Fruit fly (Drosophila melanogaster) whole organism, embryonic: Measurements from ENCODE around the gene Oatp33Eb.

Experiments used
- Blimp-1 ChIP-seq: fragments of 200-800 bp; sonication (Bioruptor generic); optimal IDR thresholded peaks from 3 replicates; lab custom pipeline; 2018; ENCODE audit warnings: missing biosample characterization, missing genetic modification characterization, mild to moderate bottlenecking, moderate library complexity, missing genetic modification reagents
- CG10959 ChIP-seq: fragments of 200-800 bp; sonication (Bioruptor generic); IDR thresholded peaks from 2 replicates; pipeline ENCODE4 v1.3.6; 2022; ENCODE audit warnings: missing biosample characterization, missing genetic modification characterization
- CG12744 ChIP-seq: fragments of 200-800 bp; sonication (Bioruptor generic); optimal IDR thresholded peaks from 2 replicates; lab custom pipeline; 2016; ENCODE audit warnings: missing biosample characterization, missing genetic modification characterization
- CG13123 ChIP-seq: fragments of 200-800 bp; sonication (Bioruptor generic); optimal IDR thresholded peaks from 2 replicates; lab custom pipeline; 2016; ENCODE audit warnings: missing biosample characterization, missing genetic modification characterization
- CG13287 ChIP-seq: fragments of 200-800 bp; sonication (Bioruptor generic); IDR thresholded peaks from 2 replicates; pipeline ENCODE4 v1.3.6; 2022; ENCODE audit warnings: missing biosample characterization, missing genetic modification characterization; ENCODE audit not compliant: partially characterized antibody
- CG17612 ChIP-seq: fragments of 200-800 bp; sonication (Bioruptor generic); IDR thresholded peaks from 2 replicates; pipeline ENCODE4 v1.3.6; 2022; ENCODE audit warnings: missing biosample characterization, missing genetic modification characterization
- CG17802 ChIP-seq: fragments of 200-800 bp; sonication (Bioruptor generic); optimal IDR thresholded peaks from 2 replicates; lab custom pipeline; 2018; ENCODE audit warnings: missing biosample characterization, mild to moderate bottlenecking, missing genetic modification characterization, moderate library complexity
- CG17912 ChIP-seq: fragments of 200-800 bp; sonication (Bioruptor generic); optimal IDR thresholded peaks from 2 replicates; lab custom pipeline; 2018; ENCODE audit warnings: missing biosample characterization, mild to moderate bottlenecking, missing genetic modification characterization
- CG32767 ChIP-seq: fragments of 200-800 bp; sonication (Bioruptor generic); IDR thresholded peaks from 2 replicates; pipeline ENCODE4 v1.3.6; 2022; ENCODE audit warnings: missing biosample characterization, missing genetic modification characterization
- CG5953 ChIP-seq: fragments of 200-800 bp; sonication (Bioruptor generic); IDR thresholded peaks from 2 replicates; pipeline ENCODE4 v1.3.6; 2022; ENCODE audit warnings: missing biosample characterization, missing genetic modification characterization
- CG7928 ChIP-seq: fragments of 200-800 bp; sonication (Bioruptor generic); optimal IDR thresholded peaks from 2 replicates; lab custom pipeline; 2017; ENCODE audit warnings: missing biosample characterization, mild to moderate bottlenecking, missing genetic modification characterization
- Camta ChIP-seq: fragments of 200-800 bp; sonication (Bioruptor generic); optimal IDR thresholded peaks from 2 replicates; lab custom pipeline; 2016; ENCODE audit warnings: missing biosample characterization, missing genetic modification characterization
- Dll ChIP-seq: fragments of 200-800 bp; sonication (Bioruptor generic); IDR thresholded peaks from 4 replicates; pipeline ENCODE4 v1.3.6; 2022; ENCODE audit warnings: missing biosample characterization, missing genetic modification characterization; ENCODE audit not compliant: partially characterized antibody
- Elba2 ChIP-seq: fragments of 200-800 bp; sonication (Bioruptor generic); optimal IDR thresholded peaks from 3 replicates; lab custom pipeline; 2016; ENCODE audit warnings: missing biosample characterization, missing genetic modification characterization
- Ets97D ChIP-seq: fragments of 200-800 bp; sonication (Bioruptor generic); optimal IDR thresholded peaks from 3 replicates; lab custom pipeline; 2016; ENCODE audit warnings: missing biosample characterization, missing genetic modification characterization
- Fer1 ChIP-seq: fragments of 200-800 bp; sonication (Bioruptor generic); optimal IDR thresholded peaks from 2 replicates; lab custom pipeline; 2017; ENCODE audit warnings: missing biosample characterization, mild to moderate bottlenecking, missing genetic modification characterization
- GATAe ChIP-seq: fragments of 200-800 bp; sonication (Bioruptor generic); conservative IDR thresholded peaks from 2 replicates; pipeline ENCODE4 v1.3.6; 2022; ENCODE audit warnings: missing biosample characterization, missing genetic modification characterization
- HHEX ChIP-seq: fragments of 200-800 bp; sonication (Bioruptor generic); optimal IDR thresholded peaks from 3 replicates; lab custom pipeline; 2017; ENCODE audit warnings: missing biosample characterization, mild to moderate bottlenecking, missing genetic modification characterization, missing genetic modification reagents
- Hmr ChIP-seq: fragments of 200-800 bp; sonication (Bioruptor generic); optimal IDR thresholded peaks from 3 replicates; lab custom pipeline; 2017; ENCODE audit warnings: mild to moderate bottlenecking, missing biosample characterization, missing genetic modification reagents, missing genetic modification characterization
- Hr39 ChIP-seq: fragments of >200 bp; optimal IDR thresholded peaks from 2 replicates; lab custom pipeline; 2017
- Lhr ChIP-seq: fragments of 200-800 bp; sonication (Bioruptor generic); optimal IDR thresholded peaks from 3 replicates; lab custom pipeline; 2017; ENCODE audit warnings: mild to moderate bottlenecking, missing biosample characterization, missing genetic modification reagents, missing genetic modification characterization
- Lpt ChIP-seq: fragments of >200 bp; optimal IDR thresholded peaks from 2 replicates; lab custom pipeline; 2018; ENCODE audit warnings: missing biosample characterization, missing genetic modification characterization
- MBD-R2 ChIP-seq: fragments of 200-800 bp; sonication (Bioruptor generic); IDR thresholded peaks from 2 replicates; pipeline ENCODE4 v1.3.6; 2022; ENCODE audit warnings: missing biosample characterization, missing genetic modification characterization
- MTF-1 ChIP-seq: fragments of 200-800 bp; sonication (Bioruptor generic); optimal IDR thresholded peaks from 2 replicates; lab custom pipeline; 2018; ENCODE audit warnings: missing biosample characterization, mild to moderate bottlenecking, missing genetic modification characterization, borderline replicate concordance
- Mad ChIP-seq: fragments of 200-800 bp; sonication (Bioruptor generic); optimal IDR thresholded peaks from 2 replicates; lab custom pipeline; 2016; ENCODE audit warnings: missing biosample characterization, missing genetic modification characterization
- Meics ChIP-seq: fragments of 200-800 bp; sonication (Bioruptor generic); optimal IDR thresholded peaks from 2 replicates; lab custom pipeline; 2017; ENCODE audit warnings: missing biosample characterization, mild to moderate bottlenecking, missing genetic modification characterization
- NfI ChIP-seq: fragments of 200-800 bp; sonication (Bioruptor generic); optimal IDR thresholded peaks from 3 replicates; lab custom pipeline; 2018; ENCODE audit warnings: missing biosample characterization, mild to moderate bottlenecking, missing genetic modification characterization, moderate library complexity
- Rfx ChIP-seq: fragments of 200-800 bp; sonication (Bioruptor generic); IDR thresholded peaks from 2 replicates; pipeline ENCODE4 v1.3.6; 2022; ENCODE audit warnings: missing biosample characterization, missing genetic modification characterization
- ap ChIP-seq: fragments of 200-800 bp; sonication (Bioruptor generic); IDR thresholded peaks from 2 replicates; pipeline ENCODE4 v1.3.6; 2022; ENCODE audit warnings: missing biosample characterization, missing genetic modification characterization
- bcd ChIP-seq: fragments of 200-800 bp; sonication (Bioruptor generic); optimal IDR thresholded peaks from 2 replicates; lab custom pipeline; 2017; ENCODE audit warnings: missing biosample characterization, mild to moderate bottlenecking, missing genetic modification characterization
- cas ChIP-seq: fragments of 200-800 bp; sonication (Bioruptor generic); IDR thresholded peaks from 2 replicates; pipeline ENCODE4 v1.3.6; 2022; ENCODE audit warnings: missing biosample characterization, missing genetic modification characterization
- chm ChIP-seq: fragments of 200-800 bp; sonication (Bioruptor generic); IDR thresholded peaks from 2 replicates; pipeline ENCODE4 v1.3.6; 2022; ENCODE audit warnings: missing biosample characterization, missing genetic modification characterization
- crol ChIP-seq: fragments of 200-800 bp; sonication (Bioruptor generic); IDR thresholded peaks from 2 replicates; pipeline ENCODE4 v1.3.6; 2022; ENCODE audit warnings: missing biosample characterization, missing genetic modification characterization
- dm ChIP-seq: fragments of 200-800 bp; sonication (Bioruptor generic); optimal IDR thresholded peaks from 3 replicates; lab custom pipeline; 2016; ENCODE audit warnings: missing biosample characterization, missing genetic modification characterization
- gce ChIP-seq: fragments of 200-800 bp; sonication (Bioruptor generic); IDR thresholded peaks from 3 replicates; pipeline ENCODE4 v1.3.6; 2022; ENCODE audit warnings: missing biosample characterization, missing genetic modification characterization
- gcm2 ChIP-seq: fragments of 200-800 bp; sonication (Bioruptor generic); optimal IDR thresholded peaks from 2 replicates; lab custom pipeline; 2016; ENCODE audit warnings: missing biosample characterization, missing genetic modification characterization
- hbn ChIP-seq: fragments of 200-800 bp; sonication (Bioruptor generic); IDR thresholded peaks from 2 replicates; pipeline ENCODE4 v1.3.6; 2022; ENCODE audit warnings: missing biosample characterization, missing genetic modification characterization; ENCODE audit not compliant: partially characterized antibody
- jigr1 ChIP-seq: fragments of 200-800 bp; sonication (Bioruptor generic); IDR thresholded peaks from 3 replicates; pipeline ENCODE4 v1.3.6; 2022; ENCODE audit warnings: missing biosample characterization, missing genetic modification characterization
- jing ChIP-seq: fragments of 200-800 bp; sonication (Bioruptor generic); optimal IDR thresholded peaks from 2 replicates; lab custom pipeline; 2018; ENCODE audit warnings: missing biosample characterization, mild to moderate bottlenecking, missing genetic modification characterization
- klu ChIP-seq: fragments of 200-800 bp; sonication (Bioruptor generic); IDR thresholded peaks from 2 replicates; pipeline ENCODE4 v1.3.6; 2022; ENCODE audit warnings: missing biosample characterization, missing genetic modification characterization
- lilli ChIP-seq: fragments of 200-800 bp; sonication (Bioruptor generic); optimal IDR thresholded peaks from 3 replicates; lab custom pipeline; 2016; ENCODE audit warnings: missing biosample characterization, missing genetic modification characterization
- phol ChIP-seq: fragments of 200-800 bp; sonication (Bioruptor generic); optimal IDR thresholded peaks from 3 replicates; lab custom pipeline; 2018; ENCODE audit warnings: missing biosample characterization, mild to moderate bottlenecking, missing genetic modification characterization, moderate library complexity
- prd ChIP-seq, 3 experiments: fragments of >200 bp in 2 of 3; fragments of 200-800 bp in 1 of 3; sonication (Bioruptor generic) in 1 of 3; optimal IDR thresholded peaks in 2 of 3; IDR thresholded peaks in 1 of 3; 2 replicates in 2 of 3; 3 replicates in 1 of 3; pipeline versions ENCODE4 v1.3.6 to Lab custom; 2017 to 2022; ENCODE audit warnings: missing biosample characterization in 1 of 3, missing genetic modification characterization in 1 of 3
- row ChIP-seq: fragments of 200-800 bp; sonication (Bioruptor generic); IDR thresholded peaks from 3 replicates; pipeline ENCODE4 v1.3.6; 2022; ENCODE audit warnings: missing biosample characterization, missing genetic modification characterization
- scrt ChIP-seq: fragments of 200-800 bp; sonication (Bioruptor generic); optimal IDR thresholded peaks from 2 replicates; lab custom pipeline; 2018; ENCODE audit warnings: missing biosample characterization, mild to moderate bottlenecking, missing genetic modification characterization, moderate library complexity
- sd ChIP-seq: fragments of 200-800 bp; sonication (Bioruptor generic); optimal IDR thresholded peaks from 3 replicates; lab custom pipeline; 2018; ENCODE audit warnings: missing biosample characterization, mild to moderate bottlenecking, missing genetic modification characterization, moderate library complexity
- stc ChIP-seq: fragments of 200-800 bp; sonication (Bioruptor generic); IDR thresholded peaks from 2 replicates; pipeline ENCODE4 v1.3.6; 2022; ENCODE audit warnings: missing biosample characterization, missing genetic modification characterization

Gene Oatp33Eb

DNA sequence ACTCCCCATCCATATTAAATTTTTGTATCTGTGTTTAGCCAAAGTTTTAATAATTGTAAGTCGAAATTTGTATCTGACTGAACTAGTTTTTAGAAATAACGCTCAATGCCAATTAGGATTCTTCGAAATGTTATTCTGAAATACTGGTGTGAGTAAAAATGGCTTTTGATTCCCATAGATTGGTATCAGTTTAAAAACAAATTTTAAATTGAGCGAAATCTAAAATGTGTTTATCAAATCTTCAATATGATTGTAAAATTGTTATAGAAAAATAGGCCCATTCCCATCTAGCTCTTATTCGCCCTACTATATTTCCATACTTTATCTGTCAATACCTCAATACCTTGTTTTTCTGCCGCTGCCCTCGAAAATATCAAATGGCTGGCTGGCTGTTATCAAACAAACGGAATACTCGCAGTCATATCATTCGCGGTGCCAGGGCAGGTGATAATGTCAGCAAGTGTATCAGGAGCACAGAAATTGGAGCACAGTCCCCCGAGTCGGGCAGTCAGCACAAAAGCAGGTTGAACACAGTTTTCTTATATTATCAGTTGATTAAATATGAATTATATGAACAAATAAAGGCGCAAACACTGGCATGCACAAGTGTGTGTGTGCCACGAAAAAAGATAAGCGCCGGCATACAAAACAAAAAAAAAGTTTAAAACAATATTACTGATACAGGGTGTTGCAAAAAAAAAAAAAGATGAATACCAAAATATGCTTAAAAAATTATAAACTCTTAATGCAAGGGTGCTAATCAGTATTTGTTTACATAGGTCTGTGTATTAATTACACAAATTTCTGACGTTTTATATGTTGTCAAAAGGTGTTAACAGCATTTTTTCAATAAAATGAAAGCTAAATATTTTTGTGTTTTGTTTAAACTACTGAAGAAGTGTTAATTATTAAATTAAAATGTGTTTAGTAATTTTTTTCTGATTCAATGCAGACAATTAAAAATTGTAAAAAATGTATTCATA is 49.3 kb downstream of the Oatp33Eb start, which contains the start of gene t-cup (continued):
- peak; percentile 90 for TF ChIP-seq MTF-1 (GFP tag; lab: Kevin White, UChicago)
- TF ChIP-seq gce: 0 out of 3 replicates have a peak, but pooled peaks have one; percentile 42
- TF ChIP-seq row (GFP tag; lab: Robert Waterston, UW): peak; percentile 52; the same call in 2 of the 3 replicates
- peak; percentile 70 for TF ChIP-seq CG12744 (GFP tag; lab: Kevin White, UChicago)
- 0 out of 2 replicates have a peak, but pooled peaks have one; percentile 50 for TF ChIP-seq CG5953 (GFP tag; lab: Robert Waterston, UW)
- peak; percentile 91 for TF ChIP-seq Fer1 (GFP tag; lab: Kevin White, UChicago)
- no peak for TF ChIP-seq Elba2 (GFP tag; lab: Kevin White, UChicago)
- peak; percentile 92 for TF ChIP-seq HHEX (GFP tag; lab: Kevin White, UChicago)
- peak; percentile 66; the same call in 1 of the 2 replicates for TF ChIP-seq stc (GFP tag; lab: Robert Waterston, UW)
- no peak for TF ChIP-seq dm
- TF ChIP-seq phol (tag; lab: Kevin White, UChicago): peak; percentile 0
- TF ChIP-seq Camta: peak; percentile 60
- TF ChIP-seq Blimp-1 (GFP tag; lab: Kevin White, UChicago): peak; percentile 79
- TF ChIP-seq Dll (GFP tag; lab: Robert Waterston, UW): no peak
- peak; percentile 90 for TF ChIP-seq CG17912 (GFP tag; lab: Kevin White, UChicago)
- TF ChIP-seq cas (GFP tag; lab: Robert Waterston, UW): no peak
- TF ChIP-seq CG13123 (GFP tag; lab: Kevin White, UChicago): peak; percentile 53
- TF ChIP-seq Mad (GFP tag; lab: Kevin White, UChicago): peak; percentile 70
- no peak for TF ChIP-seq hbn
- no peak for TF ChIP-seq jigr1 (GFP tag; lab: Robert Waterston, UW)
- TF ChIP-seq Lpt (GFP tag; lab: Kevin White, UChicago): no peak
- peak; percentile 80 for TF ChIP-seq sd (tag; lab: Kevin White, UChicago)
- peak; percentile 98 for TF ChIP-seq GATAe (GFP tag; lab: Robert Waterston, UW)
- TF ChIP-seq lilli (GFP tag; lab: Kevin White, UChicago): peak; percentile 51
- TF ChIP-seq Meics (GFP tag; lab: Kevin White, UChicago): peak; percentile 79
- peak; percentile 70 for TF ChIP-seq bcd (GFP tag; lab: Kevin White, UChicago)
- TF ChIP-seq CG17612 (GFP tag; lab: Robert Waterston, UW): no peak
- TF ChIP-seq CG10959: no peak
- TF ChIP-seq Rfx (GFP tag; lab: Robert Waterston, UW): peak; percentile 59
- no peak for TF ChIP-seq jing (GFP tag; lab: Kevin White, UChicago)
- no peak for TF ChIP-seq CG13287
- TF ChIP-seq ap: peak; percentile 29; the same call in 1 of the 2 replicates
- TF ChIP-seq Lhr (GFP tag; lab: Kevin White, UChicago): peak; percentile 80
- TF ChIP-seq Hr39: no peak
- peak; percentile 91 for TF ChIP-seq Hmr (GFP tag; lab: Kevin White, UChicago)
- TF ChIP-seq prd (optimal IDR thresholded peaks at IDR 0.05; lab: Kevin White, UChicago): no peak
- TF ChIP-seq prd (GFP tag; IDR thresholded peaks at IDR 0.05; lab: Robert Waterston, UW): 0 out of 3 replicates have a peak, but pooled peaks have one; percentile 9
- TF ChIP-seq scrt (GFP tag; lab: Kevin White, UChicago): peak; percentile 78
- no peak for TF ChIP-seq gcm2
- peak; percentile 52 for TF ChIP-seq Ets97D (GFP tag; lab: Kevin White, UChicago)
- TF ChIP-seq CG32767: 0 out of 2 replicates have a peak, but pooled peaks have one; percentile 29
- TF ChIP-seq crol (GFP tag; lab: Robert Waterston, UW): no peak
- peak; percentile 29; the same call in 1 of the 2 replicates for TF ChIP-seq MBD-R2 (GFP tag; lab: Robert Waterston, UW)
- peak; percentile 58 for TF ChIP-seq NfI (GFP tag; lab: Kevin White, UChicago)
- no peak for TF ChIP-seq klu (GFP tag; lab: Robert Waterston, UW)
- TF ChIP-seq CG17802 (tag; lab: Kevin White, UChicago): peak; percentile 41
- TF ChIP-seq chm (GFP tag; lab: Robert Waterston, UW): peak; percentile 85; the same call in 1 of the 2 replicates
- TF ChIP-seq CG7928 (GFP tag; lab: Kevin White, UChicago): peak; percentile 62
